Fruit fly (Drosophila melanogaster): ENCODE measurements around the gene CG1105.
A peak's percentile ranks its signal among the peaks of the same experiment; 100 is the strongest.

The CG1105 gene

dm6 chr3R:7086377-7087200, 19.7 kb upstream of the CG1105 start, which contains the start of gene alphaTub84B (continued):
- TF ChIP-seq seq (GFP tag; IDR thresholded peaks at IDR 0.05) (peak; percentile 44; the same call in 1 of the 2 replicates), cato (GFP tag; optimal IDR thresholded peaks at IDR 0.05; ENCODE audit: borderline replicate concordance) (no peak), CG9932 (GFP tag; IDR thresholded peaks at IDR 0.05) (peak; percentile 58), CG34422 (GFP tag; IDR thresholded peaks at IDR 0.05) (peak; percentile 93), Atf6 (GFP tag; IDR thresholded peaks at IDR 0.05) (peak; percentile 63), Vsx1 (GFP tag; optimal IDR thresholded peaks at IDR 0.05) (peak; percentile 54), CG9797 (GFP tag; optimal IDR thresholded peaks at IDR 0.05) (peak; percentile 96), al (GFP tag; IDR thresholded peaks at IDR 0.05) (no peak), CG30020 (tag; optimal IDR thresholded peaks at IDR 0.05) (no peak), CG12104 (GFP tag; optimal IDR thresholded peaks at IDR 0.05) (no peak), mirr (GFP tag; optimal IDR thresholded peaks at IDR 0.05) (peak; percentile 81), Lhr (GFP tag; optimal IDR thresholded peaks at IDR 0.05) (peak; percentile 88), CG10209 (GFP tag; optimal IDR thresholded peaks at IDR 0.05) (peak; percentile 51), cad (GFP tag; optimal IDR thresholded peaks at IDR 0.05) (no peak), PHDP (tag; optimal IDR thresholded peaks at IDR 0.05) (peak; percentile 58), kni (GFP tag; optimal IDR thresholded peaks at IDR 0.05) (peak; percentile 88), ato (GFP tag; IDR thresholded peaks at IDR 0.05; ENCODE audit: partially characterized antibody) (peak; percentile 76), chm (GFP tag; IDR thresholded peaks at IDR 0.05) (peak; percentile 96), MESR4 (GFP tag; optimal IDR thresholded peaks at IDR 0.05) (peak; percentile 95), Opbp (GFP tag; IDR thresholded peaks at IDR 0.05; ENCODE audit: partially characterized antibody) (peak; percentile 73; the same call in 2 of the 3 replicates), CG7271 (tag; optimal IDR thresholded peaks at IDR 0.05) (peak; percentile 35), tna (GFP tag; IDR thresholded peaks at IDR 0.05; ENCODE audit: partially characterized antibody) (peak; percentile 71), CG32532 (GFP tag; IDR thresholded peaks at IDR 0.05) (peak; percentile 51), Atf3 (GFP tag; optimal IDR thresholded peaks at IDR 0.05) (peak; percentile 83), CG4854 (GFP tag; optimal IDR thresholded peaks at IDR 0.05) (peak; percentile 60), CG11560 (tag; IDR thresholded peaks at IDR 0.05) (no peak; the same call in 2 of the 3 replicates), nmo (GFP tag; optimal IDR thresholded peaks at IDR 0.05) (peak; percentile 30), yki (optimal IDR thresholded peaks at IDR 0.05) (no peak), dpn (GFP tag; optimal IDR thresholded peaks at IDR 0.05) (peak; percentile 57 to 81), NfI (GFP tag; optimal IDR thresholded peaks at IDR 0.05) (peak; percentile 49), CG42726 (GFP tag; IDR thresholded peaks at IDR 0.05; ENCODE audit: partially characterized antibody) (peak; percentile 89), CG7839 (tag; optimal IDR thresholded peaks at IDR 0.05) (peak; percentile 56), Sry-β (GFP tag; optimal IDR thresholded peaks at IDR 0.05) (no peak), CG7987 (GFP tag; optimal IDR thresholded peaks at IDR 0.05) (peak; percentile 85), dmrt11E (tag; optimal IDR thresholded peaks at IDR 0.05) (peak; percentile 16), org-1 (GFP tag; optimal IDR thresholded peaks at IDR 0.05) (no peak), Med (GFP tag) (peak; percentile 98), CG18764 (GFP tag; optimal IDR thresholded peaks at IDR 0.05) (peak; percentile 10), CG3847 (GFP tag; IDR thresholded peaks at IDR 0.05) (peak; percentile 62), CG6175 (GFP tag; IDR thresholded peaks at IDR 0.05) (0 out of 3 replicates have a peak, but pooled peaks have one; percentile 67), ranshi (GFP tag; IDR thresholded peaks at IDR 0.05) (peak; percentile 44; the same call in 1 of the 2 replicates), sd (tag; optimal IDR thresholded peaks at IDR 0.05) (peak; percentile 79), Hr51 (GFP tag; optimal IDR thresholded peaks at IDR 0.05) (peak; percentile 20 to 83), CG1647 (GFP tag; optimal IDR thresholded peaks at IDR 0.05) (peak; percentile 79), CG43689 (GFP tag; IDR thresholded peaks at IDR 0.05) (no peak), Jarid2 (GFP tag; optimal IDR thresholded peaks at IDR 0.05) (peak; percentile 89), CG3065 (GFP tag; optimal IDR thresholded peaks at IDR 0.05) (no peak), CG1602 (GFP tag; optimal IDR thresholded peaks at IDR 0.05) (no peak)
